Fruit fly (Drosophila melanogaster): ENCODE data around the gene CG16721.

Gene CG16721

DNA sequence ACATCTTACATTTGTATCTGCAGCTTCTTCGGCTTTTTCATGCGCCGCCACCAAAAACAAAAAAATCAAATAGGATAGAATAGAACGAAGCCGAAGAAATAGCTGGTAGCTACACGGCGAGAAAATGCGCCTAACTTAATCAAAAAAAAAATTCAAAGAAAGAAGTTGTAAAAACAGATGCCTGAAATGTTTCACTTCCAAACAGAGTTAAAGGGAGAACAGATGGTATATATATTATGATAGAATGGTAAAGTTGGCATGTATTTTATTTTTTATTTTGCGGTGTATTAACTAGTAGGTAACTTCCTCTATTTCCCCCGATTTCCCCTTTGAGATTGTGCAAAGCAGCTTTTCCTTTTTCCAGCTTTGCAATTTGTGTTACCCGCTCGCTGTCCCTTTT is 44.7 kb downstream of the CG16721 start:
- TF ChIP-seq fd96Ca (GFP tag; IDR thresholded peaks at IDR 0.05) (peak; percentile 59; the same call in 2 of the 3 replicates), Pif1A (GFP tag; optimal IDR thresholded peaks at IDR 0.05) (peak; percentile 54), CG15710 (tag; optimal IDR thresholded peaks at IDR 0.05) (no peak), CG9948 (tag; optimal IDR thresholded peaks at IDR 0.05) (peak; percentile 59), rn (GFP tag; IDR thresholded peaks at IDR 0.05) (0 out of 2 replicates have a peak, but pooled peaks have one; percentile 33), EcR (GFP tag; optimal IDR thresholded peaks at IDR 0.05) (no peak), CG14655 (GFP tag; optimal IDR thresholded peaks at IDR 0.05) (peak; percentile 91), CG8159 (tag; optimal IDR thresholded peaks at IDR 0.05) (peak; percentile 26), CG32121 (GFP tag; IDR thresholded peaks at IDR 0.05) (0 out of 2 replicates have a peak, but pooled peaks have one; percentile 14), Pif1B (GFP tag; optimal IDR thresholded peaks at IDR 0.05) (peak; percentile 64), CG4496 (GFP tag; IDR thresholded peaks at IDR 0.05) (peak; percentile 82), CG13204 (GFP tag; optimal IDR thresholded peaks at IDR 0.05) (no peak), CG34367 (tag; optimal IDR thresholded peaks at IDR 0.05) (peak; percentile 37), Ets98B (GFP tag; IDR thresholded peaks at IDR 0.05) (peak; percentile 65), CG17806 (tag; optimal IDR thresholded peaks at IDR 0.05) (peak; percentile 42), gl (tag; optimal IDR thresholded peaks at IDR 0.05) (no peak), Snoo (tag; optimal IDR thresholded peaks at IDR 0.05) (no peak), CG10348 (GFP tag; IDR thresholded peaks at IDR 0.05) (no peak), CG8301 (tag; optimal IDR thresholded peaks at IDR 0.05) (peak; percentile 84), D1 (tag; optimal IDR thresholded peaks at IDR 0.05) (peak; percentile 31), CG12605 (GFP tag; IDR thresholded peaks at IDR 0.05) (peak; percentile 67)

DNA sequence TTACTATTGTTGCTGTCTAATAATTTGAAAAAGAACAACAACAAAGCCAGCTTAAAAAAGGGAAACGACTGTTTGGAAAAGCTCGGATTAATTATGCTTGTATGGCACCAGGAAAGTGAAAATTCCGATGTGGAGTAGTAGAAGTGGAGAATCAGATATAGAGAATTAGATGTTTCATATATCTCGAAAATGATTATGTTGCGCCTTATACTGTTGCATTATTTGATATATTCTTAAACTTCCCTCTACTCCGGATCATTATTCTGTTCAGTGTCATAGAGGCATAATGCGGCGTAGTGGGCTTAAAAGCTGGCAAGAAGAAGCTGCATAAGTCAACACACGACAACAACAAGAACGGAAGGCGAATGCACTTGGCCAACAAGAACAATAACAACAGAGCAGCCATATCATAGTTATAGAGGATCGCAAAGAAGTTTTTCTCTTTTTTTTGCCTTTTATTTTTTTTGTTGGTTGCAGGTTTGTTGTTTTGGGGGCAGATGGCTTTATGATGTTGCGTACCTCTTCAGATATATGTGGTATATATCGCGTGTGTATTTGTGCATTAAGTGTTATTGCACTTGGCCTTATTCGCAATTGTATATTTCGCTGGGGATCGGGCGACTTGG is 46.2 kb downstream of the CG16721 start:
- TF ChIP-seq fd96Ca (GFP tag; IDR thresholded peaks at IDR 0.05) (peak; percentile 84), Pif1A (GFP tag; optimal IDR thresholded peaks at IDR 0.05) (peak; percentile 74), CG34367 (tag; optimal IDR thresholded peaks at IDR 0.05) (peak; percentile 84), CG10348 (GFP tag; IDR thresholded peaks at IDR 0.05) (no peak), D1 (tag; optimal IDR thresholded peaks at IDR 0.05) (peak; percentile 46), CG13204 (GFP tag; optimal IDR thresholded peaks at IDR 0.05) (peak; percentile 16), rn (GFP tag; IDR thresholded peaks at IDR 0.05) (peak; percentile 75), gl (tag; optimal IDR thresholded peaks at IDR 0.05) (peak; percentile 64), CG9948 (tag; optimal IDR thresholded peaks at IDR 0.05) (peak; percentile 81), CG32121 (GFP tag; IDR thresholded peaks at IDR 0.05) (peak; percentile 49; the same call in 1 of the 2 replicates), EcR (GFP tag; optimal IDR thresholded peaks at IDR 0.05) (peak; percentile 89), CG14655 (GFP tag; optimal IDR thresholded peaks at IDR 0.05) (peak; percentile 94), Snoo (tag; optimal IDR thresholded peaks at IDR 0.05) (peak; percentile 57), Pif1B (GFP tag; optimal IDR thresholded peaks at IDR 0.05) (peak; percentile 79), CG8301 (tag; optimal IDR thresholded peaks at IDR 0.05) (peak; percentile 92), CG15710 (tag; optimal IDR thresholded peaks at IDR 0.05) (peak; percentile 84), CG17806 (tag; optimal IDR thresholded peaks at IDR 0.05) (peak; percentile 97), CG8159 (tag; optimal IDR thresholded peaks at IDR 0.05) (peak; percentile 85), Ets98B (GFP tag; IDR thresholded peaks at IDR 0.05) (peak; percentile 87), CG4496 (GFP tag; IDR thresholded peaks at IDR 0.05) (peak; percentile 93), CG12605 (GFP tag; IDR thresholded peaks at IDR 0.05) (peak; percentile 91)

DNA sequence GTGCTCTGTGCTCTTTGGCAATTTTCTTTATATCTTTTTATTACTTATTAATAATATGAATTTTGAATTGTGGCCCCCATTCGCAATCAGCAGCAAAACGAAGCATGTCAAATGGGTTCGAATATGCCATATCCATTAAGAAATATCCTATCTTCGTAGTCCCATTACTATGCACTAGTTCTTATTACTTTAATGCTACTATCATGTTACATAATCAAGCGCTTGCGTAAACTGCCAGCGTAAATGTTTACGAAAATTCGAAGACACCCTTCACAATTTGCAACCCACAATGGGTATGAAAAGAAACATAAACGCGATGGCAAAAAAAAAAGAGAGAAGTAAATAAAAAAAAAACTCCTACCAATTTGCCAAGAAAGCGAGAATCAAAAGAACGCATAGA is 47.0 kb downstream of the CG16721 start:
- TF ChIP-seq CG4496 (GFP tag; IDR thresholded peaks at IDR 0.05), result peak; percentile 70; the same call in 2 of the 3 replicates
- TF ChIP-seq CG9948 (tag; optimal IDR thresholded peaks at IDR 0.05), result peak; percentile 75
- peak; percentile 73 for TF ChIP-seq CG17806 (tag; optimal IDR thresholded peaks at IDR 0.05)
- peak; percentile 62 for TF ChIP-seq CG15710 (tag; optimal IDR thresholded peaks at IDR 0.05)
- TF ChIP-seq EcR (GFP tag; optimal IDR thresholded peaks at IDR 0.05), result no peak
- TF ChIP-seq CG34367 (tag; optimal IDR thresholded peaks at IDR 0.05), result peak; percentile 76
- peak; percentile 74 for TF ChIP-seq CG12605 (GFP tag; IDR thresholded peaks at IDR 0.05)
- TF ChIP-seq CG32121 (GFP tag; IDR thresholded peaks at IDR 0.05), result peak; percentile 49; the same call in 1 of the 2 replicates
- peak; percentile 65 for TF ChIP-seq CG8159 (tag; optimal IDR thresholded peaks at IDR 0.05)
- TF ChIP-seq D1 (tag; optimal IDR thresholded peaks at IDR 0.05), result no peak
- no peak for TF ChIP-seq rn (GFP tag; IDR thresholded peaks at IDR 0.05)
- TF ChIP-seq CG8301 (tag; optimal IDR thresholded peaks at IDR 0.05), result peak; percentile 72
- TF ChIP-seq Pif1A (GFP tag; optimal IDR thresholded peaks at IDR 0.05), result peak; percentile 53
- peak; percentile 28 for TF ChIP-seq gl (tag; optimal IDR thresholded peaks at IDR 0.05)
- TF ChIP-seq CG14655 (GFP tag; optimal IDR thresholded peaks at IDR 0.05), result peak; percentile 77
- no peak for TF ChIP-seq CG13204 (GFP tag; optimal IDR thresholded peaks at IDR 0.05)
- TF ChIP-seq Ets98B (GFP tag; IDR thresholded peaks at IDR 0.05), result peak; percentile 70
- peak; percentile 57 for TF ChIP-seq Pif1B (GFP tag; optimal IDR thresholded peaks at IDR 0.05)
- TF ChIP-seq fd96Ca (GFP tag; IDR thresholded peaks at IDR 0.05), result peak; percentile 84
- TF ChIP-seq CG10348 (GFP tag; IDR thresholded peaks at IDR 0.05), result no peak

DNA sequence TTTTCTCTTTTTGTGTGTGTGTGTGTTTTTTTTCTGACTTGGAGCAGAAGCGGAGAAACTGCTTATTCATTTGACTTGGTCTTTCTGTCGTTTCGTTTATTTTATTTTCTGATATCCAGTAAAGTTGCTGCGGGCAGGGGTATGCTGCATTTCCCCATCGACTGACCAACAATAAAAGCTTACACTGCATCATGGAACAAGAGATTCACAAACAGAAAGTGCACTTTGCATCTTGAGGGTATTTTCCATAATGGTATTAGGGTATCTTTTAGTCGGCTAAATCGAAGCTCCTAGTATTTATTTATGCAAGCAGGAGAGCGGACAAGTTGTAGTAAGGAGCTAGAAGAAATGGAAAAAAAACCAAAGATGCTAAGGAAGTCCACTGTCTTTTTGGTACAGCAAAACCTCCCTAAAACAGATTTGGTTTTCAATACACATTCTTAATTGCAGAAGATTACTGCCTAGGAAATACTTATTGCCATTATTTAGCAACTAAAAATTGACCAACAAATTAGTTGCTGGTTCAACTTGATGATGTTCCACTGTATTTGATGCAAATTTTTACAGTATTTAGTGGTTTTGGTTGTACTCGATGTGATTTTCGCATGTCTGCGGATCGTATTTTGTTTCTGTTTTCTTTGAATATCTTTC is 52.8 kb downstream of the CG16721 start:
- TF ChIP-seq CG17806 (tag; optimal IDR thresholded peaks at IDR 0.05), result peak; percentile 67
- TF ChIP-seq Ets98B (GFP tag; IDR thresholded peaks at IDR 0.05), result peak; percentile 88
- peak; percentile 65 for TF ChIP-seq CG32121 (GFP tag; IDR thresholded peaks at IDR 0.05)
- no peak for TF ChIP-seq CG13204 (GFP tag; optimal IDR thresholded peaks at IDR 0.05)
- TF ChIP-seq CG4496 (GFP tag; IDR thresholded peaks at IDR 0.05), result peak; percentile 91; the same call in 2 of the 3 replicates
- TF ChIP-seq Pif1A (GFP tag; optimal IDR thresholded peaks at IDR 0.05), result peak; percentile 85
- peak; percentile 87 for TF ChIP-seq Pif1B (GFP tag; optimal IDR thresholded peaks at IDR 0.05)
- peak; percentile 64 for TF ChIP-seq CG8159 (tag; optimal IDR thresholded peaks at IDR 0.05)
- TF ChIP-seq D1 (tag; optimal IDR thresholded peaks at IDR 0.05), result no peak
- TF ChIP-seq CG15710 (tag; optimal IDR thresholded peaks at IDR 0.05), result peak; percentile 70
- peak; percentile 67 for TF ChIP-seq CG34367 (tag; optimal IDR thresholded peaks at IDR 0.05)
- peak; percentile 59 for TF ChIP-seq gl (tag; optimal IDR thresholded peaks at IDR 0.05)
- TF ChIP-seq EcR (GFP tag; optimal IDR thresholded peaks at IDR 0.05), result no peak
- peak; percentile 77 for TF ChIP-seq CG12605 (GFP tag; IDR thresholded peaks at IDR 0.05)
- peak; percentile 49 for TF ChIP-seq rn (GFP tag; IDR thresholded peaks at IDR 0.05)
- TF ChIP-seq CG9948 (tag; optimal IDR thresholded peaks at IDR 0.05), result peak; percentile 63
- TF ChIP-seq CG10348 (GFP tag; IDR thresholded peaks at IDR 0.05), result 0 out of 2 replicates have a peak, but pooled peaks have one; percentile 6
- TF ChIP-seq CG8301 (tag; optimal IDR thresholded peaks at IDR 0.05), result peak; percentile 90
- TF ChIP-seq fd96Ca (GFP tag; IDR thresholded peaks at IDR 0.05), result peak; percentile 90
- peak; percentile 49 for TF ChIP-seq Snoo (tag; optimal IDR thresholded peaks at IDR 0.05)
- peak; percentile 87 for TF ChIP-seq CG14655 (GFP tag; optimal IDR thresholded peaks at IDR 0.05)

Data from whole organism, pupa.